Worm (Caenorhabditis elegans) whole organism, L1 larva: Measurements from ENCODE around the gene K09D9.9.

Experiments
- fos-1 ChIP-seq: fragments of 150-350 bp; optimal IDR thresholded peaks from 2 replicates; lab custom pipeline; 2014; ENCODE audit warnings: missing biosample characterization, missing genetic modification characterization
- grh-1 ChIP-seq: fragments of 200-800 bp; sonication (Bioruptor generic); IDR thresholded peaks from 2 replicates; pipeline ENCODE4 v1.3.6; 2022; ENCODE audit warnings: missing genetic modification reagents, missing genetic modification characterization, missing compliant biosample characterization

- TF ChIP-seq grh-1 (GFP tag; lab: Robert Waterston, UW) (no peak), fos-1 (tag; lab: Kevin White, UChicago) (no peak)
Observed at ce11 chrV:3967762-3968161, 26.2 kb downstream of the K09D9.9 start, which contains the start of gene cyp-34A8.
